Worm (Caenorhabditis elegans) whole organism, L3 larva: Measurements from ENCODE around the gene C49C3.7.

Source experiments
- R02D3.7 ChIP-seq: fragments of 150-350 bp; optimal IDR thresholded peaks from 2 replicates; lab custom pipeline; 2014; ENCODE audit warnings: missing biosample characterization, missing genetic modification characterization
- ama-1 ChIP-seq: fragments of 150-350 bp; optimal IDR thresholded peaks from 2 replicates; lab custom pipeline; 2018
- ceh-16 ChIP-seq: sonication (generic microtip); optimal IDR thresholded peaks from 2 replicates; lab custom pipeline; 2017; ENCODE audit warnings: missing biosample characterization, missing genetic modification characterization
- elt-1 ChIP-seq: fragments of 150-350 bp; optimal IDR thresholded peaks from 2 replicates; lab custom pipeline; 2014; ENCODE audit warnings: missing biosample characterization, missing genetic modification characterization
- elt-2 ChIP-seq: sonication (generic microtip); optimal IDR thresholded peaks from 2 replicates; lab custom pipeline; 2016; ENCODE audit warnings: missing genetic modification reagents, mild to moderate bottlenecking, missing genetic modification characterization, missing compliant biosample characterization
- elt-3 ChIP-seq, 3 experiments: fragments of 150-350 bp in 1 of 3; sonication (generic microtip) in 2 of 3; optimal IDR thresholded peaks; 2 replicates in 2 of 3; 4 replicates in 1 of 3; lab custom pipeline; 2014 to 2017; ENCODE audit warnings: missing biosample characterization in 3 of 3, missing genetic modification characterization in 3 of 3
- fkh-10 ChIP-seq: sonication (generic microtip); optimal IDR thresholded peaks from 2 replicates; lab custom pipeline; 2017; ENCODE audit warnings: missing biosample characterization, missing genetic modification reagents, missing genetic modification characterization
- jun-1 ChIP-seq: fragments of 150-350 bp; optimal IDR thresholded peaks from 2 replicates; lab custom pipeline; 2014; ENCODE audit warnings: missing biosample characterization, missing genetic modification reagents, missing genetic modification characterization
- mdl-1 ChIP-seq: fragments of 150-350 bp; optimal IDR thresholded peaks from 2 replicates; lab custom pipeline; 2014; ENCODE audit warnings: missing biosample characterization, missing genetic modification characterization
- pha-4 ChIP-seq: fragments of 150-350 bp; optimal IDR thresholded peaks from 2 replicates; lab custom pipeline; 2014; ENCODE audit warnings: missing biosample characterization, missing genetic modification reagents, missing genetic modification characterization
- unc-62 ChIP-seq: fragments of 150-350 bp; sonication (generic microtip); optimal IDR thresholded peaks from 4 replicates; lab custom pipeline; 2014; ENCODE audit warnings: missing biosample characterization, missing genetic modification reagents, missing genetic modification characterization

DNA sequence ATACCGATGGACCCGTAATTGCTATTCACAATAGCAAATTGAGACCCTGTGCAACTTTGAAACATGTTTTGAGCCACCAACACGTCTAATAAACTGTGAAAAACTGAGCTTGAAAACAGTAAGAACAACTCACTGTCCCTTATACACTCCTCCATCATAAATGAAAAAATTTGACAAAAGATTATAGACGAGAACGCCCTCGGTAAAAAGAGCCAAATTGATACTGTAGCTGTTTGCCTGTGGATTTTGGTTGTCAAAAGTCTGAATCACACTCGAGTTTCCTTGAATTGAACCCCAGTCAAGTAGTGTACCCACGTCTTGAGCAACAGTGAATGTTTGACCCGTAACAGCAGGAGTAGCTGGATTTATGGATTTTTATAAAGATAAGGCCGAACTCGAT lies 8.7 kb downstream of the C49C3.7 start:
- no peak for TF ChIP-seq fkh-10
- no peak for TF ChIP-seq elt-1 (tag; lab: Kevin White, UChicago)
- no peak for TF ChIP-seq elt-3 (tag; optimal IDR thresholded peaks at IDR 0.05; lab: Kevin White, UChicago)
- no peak for TF ChIP-seq ama-1 (lab: Kevin White, UChicago)
- TF ChIP-seq mdl-1 (tag; lab: Kevin White, UChicago): no peak
- no peak for TF ChIP-seq ceh-16
- no peak for TF ChIP-seq pha-4 (tag; lab: Kevin White, UChicago)
- no peak for TF ChIP-seq unc-62 (GFP tag; lab: Kevin White, UChicago)
- no peak for TF ChIP-seq elt-2 (tag; lab: Kevin White, UChicago)
- TF ChIP-seq R02D3.7 (tag; lab: Kevin White, UChicago): no peak
- TF ChIP-seq jun-1: no peak
